Worm (Caenorhabditis elegans): ENCODE data around the gene srp-1.

srp-1 gene

DNA sequence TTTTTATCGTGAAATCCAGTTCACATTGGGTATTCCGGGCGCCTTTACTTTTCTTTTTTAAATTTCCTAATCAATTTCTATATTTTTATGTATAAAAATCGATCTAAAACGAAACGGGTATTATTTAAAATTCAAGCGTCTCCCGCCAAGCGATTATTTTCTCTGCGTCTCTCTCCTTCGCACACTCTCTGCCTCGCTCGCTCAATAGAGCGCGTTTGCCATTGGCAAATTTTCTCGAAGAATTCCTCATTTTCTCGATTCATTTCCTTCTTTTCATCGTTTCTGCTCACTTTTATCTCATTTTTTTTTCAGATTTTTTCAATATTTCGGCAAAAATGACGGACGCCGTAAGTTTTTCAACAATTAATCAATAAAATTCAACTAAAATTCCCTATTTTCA, 20.2 kb downstream of the srp-1 start, which contains the start of gene sti-1 (continued):
- TF ChIP-seq hsf-1 (GFP tag; IDR thresholded peaks at IDR 0.05) (peak; percentile 98), snpc-1.1 (tag; optimal IDR thresholded peaks at IDR 0.05; ENCODE audit: insufficient read depth) (peak; percentile 32), ztf-26 (tag; optimal IDR thresholded peaks at IDR 0.05) (peak; percentile 10), ztf-28 (GFP tag; IDR thresholded peaks at IDR 0.05) (no peak), tlf-1 (GFP tag; optimal IDR thresholded peaks at IDR 0.05) (peak; percentile 56), tbp1 (GFP tag; optimal IDR thresholded peaks at IDR 0.05) (peak; percentile 55), attf-5 (GFP tag; optimal IDR thresholded peaks at IDR 0.05) (no peak), F39B2.1 (GFP tag; IDR thresholded peaks at IDR 0.05) (no peak), lin-54 (GFP tag; optimal IDR thresholded peaks at IDR 0.05) (peak; percentile 94), rcor-1 (GFP tag; IDR thresholded peaks at IDR 0.05) (peak; percentile 64; the same call in 1 of the 2 replicates)

DNA sequence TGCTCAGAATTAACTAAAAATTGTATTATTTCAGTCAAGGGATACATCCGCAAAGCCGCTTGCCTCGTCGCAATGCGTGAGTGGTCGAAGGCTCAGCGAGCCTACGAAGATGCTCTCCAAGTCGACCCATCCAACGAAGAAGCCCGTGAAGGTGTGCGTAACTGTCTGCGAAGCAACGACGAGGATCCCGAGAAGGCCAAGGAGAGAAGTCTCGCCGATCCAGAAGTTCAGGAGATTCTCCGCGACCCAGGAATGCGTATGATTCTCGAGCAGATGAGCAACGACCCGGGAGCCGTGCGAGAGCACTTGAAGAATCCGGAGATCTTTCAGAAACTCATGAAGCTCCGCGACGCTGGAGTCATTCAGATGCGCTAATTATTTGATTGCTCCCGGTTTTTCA, 21.3 kb downstream of the srp-1 start:
- TF ChIP-seq B0336.3 (GFP tag; IDR thresholded peaks at IDR 0.05) (no peak), zfh-2 (GFP tag; conservative IDR thresholded peaks at IDR 0.05) (peak; percentile 60)

DNA sequence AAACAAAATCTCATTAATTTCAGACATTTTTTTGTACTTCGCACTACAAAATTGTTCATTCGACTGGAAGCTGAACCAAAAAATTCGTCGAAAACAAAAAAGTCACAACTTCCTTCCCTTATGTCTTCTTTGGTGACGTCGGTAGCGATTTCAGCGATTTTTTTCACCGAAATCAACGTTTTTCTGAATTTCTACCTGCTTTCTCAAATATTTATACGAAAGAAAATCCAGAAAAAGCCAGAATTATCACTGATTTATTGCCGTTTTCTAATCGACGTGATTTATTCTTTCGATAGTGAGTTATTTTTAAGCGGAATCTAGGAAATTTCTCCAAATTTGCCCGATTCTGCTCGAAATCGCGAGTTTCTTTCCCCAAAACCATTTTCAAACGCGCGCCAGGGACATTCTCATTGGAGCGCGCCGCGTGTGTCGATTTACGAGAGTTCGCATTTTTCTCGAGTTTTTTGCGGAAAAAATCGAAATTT, 21.8 kb downstream of the srp-1 start, which contains the start of gene srbc-58:
Gene srbc-58 (plus strand): TSS at position 121 of the 485 bp plus-strand sequence.
- TF ChIP-seq B0035.1 (tag; optimal IDR thresholded peaks at IDR 0.05) (no peak), nhr-90 (tag; optimal IDR thresholded peaks at IDR 0.05) (no peak), Y95B8A.8 (GFP tag; IDR thresholded peaks at IDR 0.05) (no peak), tlf-1 (GFP tag; optimal IDR thresholded peaks at IDR 0.05) (peak; percentile 72), cebp-1 (GFP tag; IDR thresholded peaks at IDR 0.05) (no peak), cebp-1 (tag; optimal IDR thresholded peaks at IDR 0.05) (peak; percentile 30), K12H6.12 (tag; optimal IDR thresholded peaks at IDR 0.05) (no peak), ztf-26 (tag; optimal IDR thresholded peaks at IDR 0.05) (no peak), nfyb-1 (GFP tag; IDR thresholded peaks at IDR 0.05) (no peak), ceh-79 (tag; optimal IDR thresholded peaks at IDR 0.05) (peak; percentile 8), attf-3 (GFP tag; conservative IDR thresholded peaks at IDR 0.05) (no peak), unc-130 (GFP tag; optimal IDR thresholded peaks at IDR 0.05) (no peak), snpc-1.1 (tag; optimal IDR thresholded peaks at IDR 0.05; ENCODE audit: insufficient read depth) (no peak), nfya-1 (tag; optimal IDR thresholded peaks at IDR 0.05; ENCODE audit: borderline replicate concordance, insufficient read depth) (no peak), lag-1 (GFP tag; IDR thresholded peaks at IDR 0.05) (no peak), ztf-3 (GFP tag; optimal IDR thresholded peaks at IDR 0.05) (no peak), Y67H2A.10 (GFP tag; conservative IDR thresholded peaks at IDR 0.05) (no peak), B0019.2 (GFP tag; conservative IDR thresholded peaks at IDR 0.05) (no peak), D2030.7 (GFP tag; IDR thresholded peaks at IDR 0.05) (peak; percentile 45; the same call in 1 of the 2 replicates), pha-4 (tag; optimal IDR thresholded peaks at IDR 0.05) (no peak), let-526 (GFP tag; IDR thresholded peaks at IDR 0.05) (no peak), F39B2.1 (GFP tag; IDR thresholded peaks at IDR 0.05) (no peak), die-1 (tag; optimal IDR thresholded peaks at IDR 0.05) (no peak), lir-1 (GFP tag; conservative IDR thresholded peaks at IDR 0.05) (no peak), ekl-4 (GFP tag; IDR thresholded peaks at IDR 0.05) (peak; percentile 78), tbp1 (GFP tag; optimal IDR thresholded peaks at IDR 0.05) (peak; percentile 11), B0336.3 (GFP tag; IDR thresholded peaks at IDR 0.05) (peak; percentile 83), F57A8.1 (GFP tag; optimal IDR thresholded peaks at IDR 0.05) (no peak), ama-1 (optimal IDR thresholded peaks at IDR 0.05) (no peak), ama-1 (GFP tag; optimal IDR thresholded peaks at IDR 0.05) (peak in 1 of 2 experiments; percentile 52), madf-10 (tag; optimal IDR thresholded peaks at IDR 0.05) (no peak), rec-8 (tag; optimal IDR thresholded peaks at IDR 0.05) (no peak), athp-1 (tag; optimal IDR thresholded peaks at IDR 0.05) (no peak), F22D6.2 (tag; optimal IDR thresholded peaks at IDR 0.05) (no peak), mes-4 (tag; optimal IDR thresholded peaks at IDR 0.05) (no peak), snpc-1.3 (tag; optimal IDR thresholded peaks at IDR 0.05; ENCODE audit: insufficient read depth) (no peak), ceh-58 (GFP tag; IDR thresholded peaks at IDR 0.05) (0 out of 2 replicates have a peak, but pooled peaks have one; percentile 52), F10E7.11 (tag; optimal IDR thresholded peaks at IDR 0.05) (no peak), repo-1 (tag; optimal IDR thresholded peaks at IDR 0.05) (peak; percentile 24)
